Worm (Caenorhabditis elegans): ENCODE results near the gene ZK1127.5.

The ZK1127.5 gene

DNA sequence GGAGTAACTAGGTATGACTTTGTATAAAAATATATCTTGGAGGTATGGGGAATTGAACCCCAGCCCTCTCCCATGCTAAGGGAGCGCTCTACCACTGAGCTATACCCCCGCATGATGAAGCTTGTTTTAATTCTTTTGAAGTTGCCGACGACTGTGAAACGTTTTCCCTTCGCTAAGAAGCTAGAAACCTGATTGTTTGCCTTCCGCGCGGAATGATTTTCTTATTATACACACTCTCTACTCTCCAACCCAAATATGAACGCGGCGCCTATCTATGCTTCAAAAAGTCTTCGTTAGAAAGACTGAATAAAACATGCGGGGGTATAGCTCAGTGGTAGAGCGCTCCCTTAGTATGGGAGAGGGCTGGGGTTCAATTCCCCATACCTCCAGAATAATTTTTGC, 47.5 kb upstream of the ZK1127.5 start (continued):
- TF ChIP-seq mel-28 (tag; optimal IDR thresholded peaks at IDR 0.05; ENCODE audit: borderline replicate concordance) (no peak), madf-3 (GFP tag; IDR thresholded peaks at IDR 0.05) (no peak), lin-26 (GFP tag; IDR thresholded peaks at IDR 0.05) (peak; percentile 80), bed-2 (GFP tag; IDR thresholded peaks at IDR 0.05) (no peak), nhr-27 (tag; optimal IDR thresholded peaks at IDR 0.05) (no peak), let-607 (tag; optimal IDR thresholded peaks at IDR 0.05) (peak in 1 of 2 experiments; percentile 39), Y67H2A.10 (GFP tag; conservative IDR thresholded peaks at IDR 0.05) (no peak), nhr-120 (GFP tag; IDR thresholded peaks at IDR 0.05) (no peak), xnd-1 (tag; optimal IDR thresholded peaks at IDR 0.05) (no peak), egl-44 (GFP tag; IDR thresholded peaks at IDR 0.05) (no peak), F10E7.11 (tag; optimal IDR thresholded peaks at IDR 0.05) (no peak), ets-4 (GFP tag; optimal IDR thresholded peaks at IDR 0.05) (no peak), cebp-1 (GFP tag; IDR thresholded peaks at IDR 0.05) (no peak), cebp-1 (tag; optimal IDR thresholded peaks at IDR 0.05) (peak; percentile 35), dpl-1 (GFP tag; optimal IDR thresholded peaks at IDR 0.05) (no peak), let-526 (GFP tag; IDR thresholded peaks at IDR 0.05) (0 out of 2 replicates have a peak, but pooled peaks have one; percentile 26), zim-3 (tag; optimal IDR thresholded peaks at IDR 0.05) (no peak), F57C9.4 (tag; optimal IDR thresholded peaks at IDR 0.05) (no peak), snpc-1.3 (tag; optimal IDR thresholded peaks at IDR 0.05; ENCODE audit: insufficient read depth) (peak; percentile 34), rpc-1 (optimal IDR thresholded peaks at IDR 0.05) (peak; percentile 79), rpc-1 (tag; optimal IDR thresholded peaks at IDR 0.05) (peak; percentile 80), dpff-1 (tag; optimal IDR thresholded peaks at IDR 0.05) (no peak), lir-1 (GFP tag; conservative IDR thresholded peaks at IDR 0.05) (no peak), D2030.7 (GFP tag; IDR thresholded peaks at IDR 0.05) (peak; percentile 52; the same call in 1 of the 2 replicates), lsy-27 (tag; optimal IDR thresholded peaks at IDR 0.05; ENCODE audit: borderline replicate concordance, insufficient read depth) (no peak), ztf-28 (GFP tag; IDR thresholded peaks at IDR 0.05) (no peak), attf-6 (GFP tag; IDR thresholded peaks at IDR 0.05) (no peak), sdz-38 (tag; optimal IDR thresholded peaks at IDR 0.05) (no peak), madf-6 (GFP tag; IDR thresholded peaks at IDR 0.05) (peak; percentile 57), repo-1 (tag; optimal IDR thresholded peaks at IDR 0.05) (no peak), nhr-90 (tag; optimal IDR thresholded peaks at IDR 0.05) (peak; percentile 47), athp-1 (tag; optimal IDR thresholded peaks at IDR 0.05) (no peak), dox-1 (GFP tag; IDR thresholded peaks at IDR 0.05) (0 out of 2 replicates have a peak, but pooled peaks have one; percentile 55), lin-54 (GFP tag; optimal IDR thresholded peaks at IDR 0.05) (no peak), fkh-3 (tag; optimal IDR thresholded peaks at IDR 0.05) (no peak), ceh-79 (tag; optimal IDR thresholded peaks at IDR 0.05) (no peak), snpc-1.1 (tag; optimal IDR thresholded peaks at IDR 0.05; ENCODE audit: insufficient read depth) (no peak), zfh-2 (GFP tag; conservative IDR thresholded peaks at IDR 0.05) (no peak), F22D6.2 (tag; optimal IDR thresholded peaks at IDR 0.05) (no peak), hlh-26 (GFP tag; conservative IDR thresholded peaks at IDR 0.05) (no peak)

DNA sequence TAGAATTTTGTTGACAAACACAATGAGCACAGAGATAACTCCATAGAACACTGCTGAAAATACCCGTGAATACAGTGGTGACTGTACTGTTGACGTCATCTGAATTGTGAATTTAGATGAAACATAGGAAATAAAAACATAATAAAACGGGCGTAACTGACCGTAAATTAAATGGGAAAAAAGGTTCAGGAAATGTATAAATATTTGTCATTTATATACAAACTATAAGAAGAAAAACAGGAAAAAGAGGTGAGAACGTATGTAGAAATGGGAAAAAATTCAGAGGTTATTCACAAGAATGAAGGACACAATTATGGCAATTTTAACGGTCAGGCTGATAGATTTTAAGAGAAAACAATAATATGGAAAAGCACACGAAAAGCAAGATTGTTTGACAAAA, 37.9 kb upstream of the ZK1127.5 start, which contains the start of gene sqv-7:
Gene sqv-7 (minus strand): TSS at position 101 of the 400 bp plus-strand sequence.
- TF ChIP-seq rec-8 (tag; optimal IDR thresholded peaks at IDR 0.05) (no peak), nfya-1 (tag; optimal IDR thresholded peaks at IDR 0.05; ENCODE audit: borderline replicate concordance, insufficient read depth) (no peak)
